Worm (Caenorhabditis elegans) whole organism, L1 larva: ENCODE measurements around the gene T08G5.3.

Experiments
- aha-1 ChIP-seq: fragments of 150-350 bp; optimal IDR thresholded peaks from 2 replicates; lab custom pipeline; 2014; ENCODE audit warnings: missing biosample characterization, missing genetic modification characterization
- ces-1 ChIP-seq: fragments of 150-350 bp; optimal IDR thresholded peaks from 2 replicates; lab custom pipeline; 2014; ENCODE audit warnings: missing biosample characterization, missing genetic modification reagents, missing genetic modification characterization
- lin-15B ChIP-seq: fragments of 150-350 bp; sonication (generic microtip); optimal IDR thresholded peaks from 3 replicates; lab custom pipeline; 2014; ENCODE audit warnings: missing biosample characterization, missing genetic modification characterization
- nhr-237 ChIP-seq: fragments of 150-350 bp; optimal IDR thresholded peaks from 2 replicates; lab custom pipeline; 2014; ENCODE audit warnings: missing biosample characterization, missing genetic modification characterization
- nhr-76 ChIP-seq: sonication (generic microtip); optimal IDR thresholded peaks from 2 replicates; lab custom pipeline; 2017; ENCODE audit warnings: missing biosample characterization, missing genetic modification characterization
- unc-98 ChIP-seq: fragments of 200-800 bp; sonication (Bioruptor generic); IDR thresholded peaks from 2 replicates; pipeline ENCODE4 v1.3.6; 2022; ENCODE audit warnings: missing genetic modification characterization, missing compliant biosample characterization

ce11 chrV:14006819-14007218 lies 20.5 kb downstream of the T08G5.3 start:
- TF ChIP-seq ces-1 (GFP tag; lab: Kevin White, UChicago): no peak
- TF ChIP-seq aha-1: no peak
- no peak for TF ChIP-seq unc-98 (GFP tag; lab: Robert Waterston, UW)
- no peak for TF ChIP-seq nhr-237 (tag; lab: Kevin White, UChicago)
- no peak for TF ChIP-seq nhr-76 (tag; lab: Kevin White, UChicago)
- TF ChIP-seq lin-15B (tag; lab: Kevin White, UChicago): no peak
